Fruit fly (Drosophila melanogaster): ENCODE measurements around the gene alpha-Est4.
A peak's percentile ranks its signal among the peaks of the same experiment; 100 is the strongest.

Gene alpha-Est4

dm6 chr3R:7491453-7491853 lies 47.0 kb downstream of the alpha-Est4 start (continued):
- TF ChIP-seq Jarid2 (GFP tag; optimal IDR thresholded peaks at IDR 0.05): peak; percentile 87
- TF ChIP-seq CG1024 (GFP tag; IDR thresholded peaks at IDR 0.05): peak; percentile 23; the same call in 1 of the 2 replicates
- peak; percentile 75 for TF ChIP-seq Med (GFP tag)
- no peak for TF ChIP-seq dmrt99B (tag; optimal IDR thresholded peaks at IDR 0.05)
- TF ChIP-seq CG15514 (GFP tag; optimal IDR thresholded peaks at IDR 0.05): peak; percentile 9
- peak; percentile 52; the same call in 2 of the 3 replicates for TF ChIP-seq Dbx (GFP tag; IDR thresholded peaks at IDR 0.05)
- 0 out of 2 replicates have a peak, but pooled peaks have one; percentile 41 for TF ChIP-seq tna (GFP tag; IDR thresholded peaks at IDR 0.05; ENCODE audit: partially characterized antibody)
- TF ChIP-seq Hr78 (GFP tag; optimal IDR thresholded peaks at IDR 0.05): peak in 1 of 2 experiments; percentile 27
- peak; percentile 41 for TF ChIP-seq CG34376 (GFP tag; optimal IDR thresholded peaks at IDR 0.05)
- no peak for TF ChIP-seq hkb (optimal IDR thresholded peaks at IDR 0.05)
- TF ChIP-seq hkb (GFP tag; IDR thresholded peaks at IDR 0.05): no peak
- TF ChIP-seq CG32532 (GFP tag; IDR thresholded peaks at IDR 0.05): peak; percentile 67; the same call in 1 of the 2 replicates
- TF ChIP-seq Fer3 (tag; optimal IDR thresholded peaks at IDR 0.05): no peak
- no peak for TF ChIP-seq CkIIα-i1 (GFP tag; IDR thresholded peaks at IDR 0.05)
- no peak for TF ChIP-seq CG4328 (GFP tag; optimal IDR thresholded peaks at IDR 0.05)
- TF ChIP-seq CG42726 (GFP tag; IDR thresholded peaks at IDR 0.05; ENCODE audit: partially characterized antibody): peak; percentile 29; the same call in 1 of the 2 replicates
- TF ChIP-seq sens-2 (GFP tag; IDR thresholded peaks at IDR 0.05): 0 out of 2 replicates have a peak, but pooled peaks have one; percentile 6
- peak; percentile 32 for TF ChIP-seq Fer1 (GFP tag; optimal IDR thresholded peaks at IDR 0.05)
- TF ChIP-seq exex (tag; optimal IDR thresholded peaks at IDR 0.05): peak; percentile 6
- TF ChIP-seq crc (GFP tag; optimal IDR thresholded peaks at IDR 0.05): no peak
- TF ChIP-seq Sin3A (optimal IDR thresholded peaks at IDR 0.05): no peak
- no peak for TF ChIP-seq NFAT (GFP tag; IDR thresholded peaks at IDR 0.05)
- peak; percentile 71 to 91 for TF ChIP-seq Trl (optimal IDR thresholded peaks at IDR 0.05)
- TF ChIP-seq Trl (GFP tag; optimal IDR thresholded peaks at IDR 0.05): peak; percentile 19
- TF ChIP-seq Rfx (GFP tag; IDR thresholded peaks at IDR 0.05): peak; percentile 29; the same call in 1 of the 2 replicates
- TF ChIP-seq sug (tag; optimal IDR thresholded peaks at IDR 0.05): peak; percentile 74
- TF ChIP-seq CG6791 (GFP tag; IDR thresholded peaks at IDR 0.05; ENCODE audit: partially characterized antibody): no peak
- TF ChIP-seq sd (tag; optimal IDR thresholded peaks at IDR 0.05): peak; percentile 1
- TF ChIP-seq chinmo (GFP tag; IDR thresholded peaks at IDR 0.05; ENCODE audit: partially characterized antibody): peak; percentile 91; the same call in 3 of the 4 replicates
- TF ChIP-seq onecut (GFP tag; IDR thresholded peaks at IDR 0.05): peak; percentile 46; the same call in 1 of the 2 replicates
- TF ChIP-seq CG16779 (GFP tag; IDR thresholded peaks at IDR 0.05): 0 out of 2 replicates have a peak, but pooled peaks have one; percentile 18
- peak; percentile 47; the same call in 1 of the 3 replicates for TF ChIP-seq CG34422 (GFP tag; IDR thresholded peaks at IDR 0.05)
- TF ChIP-seq CrebB (tag; optimal IDR thresholded peaks at IDR 0.05): peak; percentile 7
- no peak for TF ChIP-seq BtbVII (GFP tag; optimal IDR thresholded peaks at IDR 0.05)
- peak; percentile 51 for TF ChIP-seq CG34224 (GFP tag; IDR thresholded peaks at IDR 0.05; ENCODE audit: partially characterized antibody)
- TF ChIP-seq Doc3 (GFP tag; IDR thresholded peaks at IDR 0.05; ENCODE audit: partially characterized antibody): 0 out of 3 replicates have a peak, but pooled peaks have one; percentile 22
- TF ChIP-seq mirr (GFP tag; optimal IDR thresholded peaks at IDR 0.05): peak; percentile 87
- TF ChIP-seq B-H2 (GFP tag; optimal IDR thresholded peaks at IDR 0.05): peak; percentile 37
- 0 out of 2 replicates have a peak, but pooled peaks have one; percentile 59 for TF ChIP-seq rib (GFP tag; IDR thresholded peaks at IDR 0.05)
- peak; percentile 13; the same call in 1 of the 2 replicates for TF ChIP-seq ranshi (GFP tag; IDR thresholded peaks at IDR 0.05)
- TF ChIP-seq zen2 (GFP tag; IDR thresholded peaks at IDR 0.05; ENCODE audit: partially characterized antibody): peak; percentile 29; the same call in 1 of the 3 replicates
- TF ChIP-seq CG17612 (GFP tag; IDR thresholded peaks at IDR 0.05): no peak
- no peak for TF ChIP-seq CG8290 (GFP tag; optimal IDR thresholded peaks at IDR 0.05)
- TF ChIP-seq CG8290 (tag; optimal IDR thresholded peaks at IDR 0.05): peak in 1 of 2 experiments; percentile 53
- no peak for TF ChIP-seq CG14441 (GFP tag; IDR thresholded peaks at IDR 0.05)
- no peak for TF ChIP-seq fd102C (GFP tag; optimal IDR thresholded peaks at IDR 0.05)
- TF ChIP-seq lab (GFP tag; optimal IDR thresholded peaks at IDR 0.05): peak; percentile 28
- no peak for TF ChIP-seq CG1832 (GFP tag; optimal IDR thresholded peaks at IDR 0.05)
- no peak for TF ChIP-seq fd64A (GFP tag; optimal IDR thresholded peaks at IDR 0.05)
- peak; percentile 49; the same call in 1 of the 2 replicates for TF ChIP-seq CG13287 (GFP tag; IDR thresholded peaks at IDR 0.05; ENCODE audit: partially characterized antibody)

Data from whole organism, embryonic.